Worm (Caenorhabditis elegans): ENCODE measurements around the gene heh-1.

ce11 chrIII:3185980-3186379, 13.3 kb downstream of the heh-1 start, which contains the start of gene mks-1:
- TF ChIP-seq bed-3 (GFP tag; optimal IDR thresholded peaks at IDR 0.05) (no peak), nhr-76 (tag; optimal IDR thresholded peaks at IDR 0.05) (no peak)

Measured in whole organism, mixed stage, embryonic.